Fruit fly (Drosophila melanogaster) whole organism, embryonic: ENCODE measurements around the gene ebo.

ENCODE experiments used
- Adf1 ChIP-seq: fragments of 200-800 bp; sonication (Bioruptor generic); IDR thresholded peaks from 2 replicates; pipeline ENCODE4 v1.3.6; 2022; ENCODE audit warnings: missing biosample characterization, missing genetic modification characterization
- CG10543 ChIP-seq: fragments of 200-800 bp; sonication (Bioruptor generic); optimal IDR thresholded peaks from 3 replicates; lab custom pipeline; 2017; ENCODE audit warnings: missing biosample characterization, mild to moderate bottlenecking, missing genetic modification characterization, moderate library complexity
- CG10959 ChIP-seq: fragments of 200-800 bp; sonication (Bioruptor generic); IDR thresholded peaks from 2 replicates; pipeline ENCODE4 v1.3.6; 2022; ENCODE audit warnings: missing biosample characterization, missing genetic modification characterization
- CG12104 ChIP-seq: fragments of 200-800 bp; sonication (Bioruptor generic); optimal IDR thresholded peaks from 3 replicates; lab custom pipeline; 2016; ENCODE audit warnings: missing biosample characterization, missing genetic modification characterization
- CG12769 ChIP-seq: fragments of 200-800 bp; sonication (Bioruptor generic); optimal IDR thresholded peaks from 2 replicates; lab custom pipeline; 2019; ENCODE audit warnings: missing biosample characterization, mild to moderate bottlenecking, missing genetic modification characterization, moderate library complexity
- CG14860 ChIP-seq: fragments of 200-800 bp; sonication (Bioruptor generic); IDR thresholded peaks from 3 replicates; pipeline ENCODE4 v1.3.6; 2022; ENCODE audit warnings: missing biosample characterization, missing genetic modification characterization; ENCODE audit not compliant: partially characterized antibody
- CG14965 ChIP-seq: fragments of 200-800 bp; sonication (Bioruptor generic); optimal IDR thresholded peaks from 2 replicates; lab custom pipeline; 2016; ENCODE audit warnings: missing biosample characterization, missing genetic modification characterization, borderline replicate concordance
- CG15479 ChIP-seq: fragments of 200-800 bp; sonication (Bioruptor generic); optimal IDR thresholded peaks from 3 replicates; lab custom pipeline; 2019; ENCODE audit warnings: missing biosample characterization, mild to moderate bottlenecking, missing genetic modification characterization, moderate library complexity
- CG18476 ChIP-seq: fragments of 200-800 bp; sonication (Bioruptor generic); optimal IDR thresholded peaks from 2 replicates; lab custom pipeline; 2016; ENCODE audit warnings: missing biosample characterization, mild to moderate bottlenecking, missing genetic modification characterization
- CG2116 ChIP-seq: fragments of 200-800 bp; sonication (Bioruptor generic); optimal IDR thresholded peaks from 3 replicates; lab custom pipeline; 2018; ENCODE audit warnings: missing biosample characterization, mild to moderate bottlenecking, missing genetic modification characterization
- CG2202 ChIP-seq: fragments of 200-800 bp; sonication (Bioruptor generic); optimal IDR thresholded peaks from 2 replicates; lab custom pipeline; 2018; ENCODE audit warnings: missing biosample characterization, mild to moderate bottlenecking, missing genetic modification characterization
- CG2889 ChIP-seq: fragments of 200-800 bp; sonication (Bioruptor generic); IDR thresholded peaks from 3 replicates; pipeline ENCODE4 v1.3.6; 2022; ENCODE audit warnings: missing biosample characterization, missing genetic modification characterization
- CG30431 ChIP-seq: fragments of 200-800 bp; sonication (Bioruptor generic); optimal IDR thresholded peaks from 2 replicates; lab custom pipeline; 2017; ENCODE audit warnings: missing biosample characterization, missing genetic modification characterization
- CG33557 ChIP-seq: fragments of 200-800 bp; sonication (Bioruptor generic); optimal IDR thresholded peaks from 2 replicates; lab custom pipeline; 2019; ENCODE audit warnings: missing biosample characterization, mild to moderate bottlenecking, missing genetic modification characterization, moderate library complexity
- CG34376 ChIP-seq: fragments of 200-800 bp; sonication (Bioruptor generic); optimal IDR thresholded peaks from 2 replicates; lab custom pipeline; 2018; ENCODE audit warnings: missing biosample characterization, mild to moderate bottlenecking, missing genetic modification characterization
- CG3995 ChIP-seq: fragments of 200-800 bp; sonication (Bioruptor generic); optimal IDR thresholded peaks from 3 replicates; lab custom pipeline; 2016; ENCODE audit warnings: missing biosample characterization, missing genetic modification characterization
- CG4360 ChIP-seq: fragments of 200-800 bp; sonication (Bioruptor generic); IDR thresholded peaks from 2 replicates; pipeline ENCODE4 v1.3.6; 2022; ENCODE audit warnings: missing biosample characterization, missing genetic modification characterization
- CG5245 ChIP-seq: fragments of 200-800 bp; sonication (Bioruptor generic); optimal IDR thresholded peaks from 3 replicates; lab custom pipeline; 2016; ENCODE audit warnings: missing biosample characterization, missing genetic modification characterization
- CG7928 ChIP-seq: fragments of 200-800 bp; sonication (Bioruptor generic); optimal IDR thresholded peaks from 2 replicates; lab custom pipeline; 2017; ENCODE audit warnings: missing biosample characterization, mild to moderate bottlenecking, missing genetic modification characterization
- CG7963 ChIP-seq: fragments of 200-800 bp; sonication (Bioruptor generic); IDR thresholded peaks from 3 replicates; pipeline ENCODE4 v1.3.6; 2022; ENCODE audit warnings: missing biosample characterization, missing genetic modification characterization; ENCODE audit not compliant: partially characterized antibody
- CG8924 ChIP-seq: fragments of 200-800 bp; optimal IDR thresholded peaks from 3 replicates; lab custom pipeline; 2019; ENCODE audit warnings: missing biosample characterization, mild to moderate bottlenecking, missing genetic modification characterization, moderate library complexity
- CG8944 ChIP-seq: fragments of 200-800 bp; sonication (Bioruptor generic); optimal IDR thresholded peaks from 3 replicates; lab custom pipeline; 2016; ENCODE audit warnings: missing biosample characterization, missing genetic modification characterization
- Chrac-16 ChIP-seq: fragments of 200-800 bp; sonication (Bioruptor generic); optimal IDR thresholded peaks from 3 replicates; lab custom pipeline; 2016; ENCODE audit warnings: missing biosample characterization, missing genetic modification characterization
- CrebB ChIP-seq: fragments of 200-800 bp; sonication (Bioruptor generic); optimal IDR thresholded peaks from 3 replicates; lab custom pipeline; 2018; ENCODE audit warnings: missing biosample characterization, mild to moderate bottlenecking, missing genetic modification characterization
- Fer3 ChIP-seq: fragments of 200-800 bp; sonication (Bioruptor generic); optimal IDR thresholded peaks from 2 replicates; lab custom pipeline; 2018; ENCODE audit warnings: missing biosample characterization, mild to moderate bottlenecking, missing genetic modification characterization, moderate library complexity
- Jarid2 ChIP-seq: fragments of 200-800 bp; sonication (Bioruptor generic); optimal IDR thresholded peaks from 3 replicates; lab custom pipeline; 2017; ENCODE audit warnings: mild to moderate bottlenecking, missing biosample characterization, missing genetic modification reagents, missing genetic modification characterization
- MTF-1 ChIP-seq: fragments of 200-800 bp; sonication (Bioruptor generic); optimal IDR thresholded peaks from 2 replicates; lab custom pipeline; 2018; ENCODE audit warnings: missing biosample characterization, mild to moderate bottlenecking, missing genetic modification characterization, borderline replicate concordance
- Oaz ChIP-seq: fragments of 200-800 bp; sonication (Bioruptor generic); IDR thresholded peaks from 2 replicates; pipeline ENCODE4 v1.3.6; 2022; ENCODE audit warnings: missing biosample characterization, missing genetic modification characterization
- Tbp ChIP-seq: fragments of >200 bp; optimal IDR thresholded peaks from 2 replicates; lab custom pipeline; 2018; ENCODE audit warnings: missing biosample characterization, missing genetic modification characterization
- Xbp1 ChIP-seq: fragments of 200-800 bp; sonication (Bioruptor generic); optimal IDR thresholded peaks from 3 replicates; lab custom pipeline; 2016; ENCODE audit warnings: missing biosample characterization, mild to moderate bottlenecking, missing genetic modification characterization
- ara ChIP-seq: fragments of 200-800 bp; sonication (Bioruptor generic); IDR thresholded peaks from 2 replicates; pipeline ENCODE4 v1.3.6; 2022; ENCODE audit warnings: missing biosample characterization, missing genetic modification characterization
- bab2 ChIP-seq: fragments of 200-800 bp; sonication (Bioruptor generic); optimal IDR thresholded peaks from 2 replicates; lab custom pipeline; 2016; ENCODE audit warnings: missing biosample characterization, missing genetic modification characterization
- bowl ChIP-seq: fragments of 200-800 bp; sonication (Bioruptor generic); IDR thresholded peaks from 2 replicates; pipeline ENCODE4 v1.3.6; 2022; ENCODE audit warnings: missing biosample characterization, missing genetic modification characterization
- cg ChIP-seq: fragments of 200-800 bp; sonication (Bioruptor generic); optimal IDR thresholded peaks from 3 replicates; lab custom pipeline; 2019; ENCODE audit warnings: missing biosample characterization, mild to moderate bottlenecking, missing genetic modification characterization, moderate library complexity
- corto ChIP-seq: fragments of 200-800 bp; sonication (Bioruptor generic); optimal IDR thresholded peaks from 2 replicates; lab custom pipeline; 2016; ENCODE audit warnings: missing biosample characterization, mild to moderate bottlenecking, missing genetic modification characterization, moderate library complexity
- ewg ChIP-seq: fragments of 200-800 bp; sonication (Bioruptor generic); optimal IDR thresholded peaks from 3 replicates; lab custom pipeline; 2017; ENCODE audit warnings: mild to moderate bottlenecking, missing biosample characterization, missing genetic modification reagents, missing genetic modification characterization
- grn ChIP-seq: fragments of 200-800 bp; sonication (Bioruptor generic); optimal IDR thresholded peaks from 3 replicates; lab custom pipeline; 2017; ENCODE audit warnings: missing biosample characterization, missing genetic modification characterization
- ken ChIP-seq: fragments of 200-800 bp; sonication (Bioruptor generic); IDR thresholded peaks from 3 replicates; pipeline ENCODE4 v1.3.6; 2022; ENCODE audit warnings: missing biosample characterization, missing genetic modification characterization
- maf-S ChIP-seq: fragments of 200-800 bp; sonication (Bioruptor generic); optimal IDR thresholded peaks from 2 replicates; lab custom pipeline; 2016; ENCODE audit warnings: missing biosample characterization, missing genetic modification characterization
- oc ChIP-seq: fragments of 200-800 bp; sonication (Bioruptor generic); optimal IDR thresholded peaks from 2 replicates; lab custom pipeline; 2018; ENCODE audit warnings: missing biosample characterization, mild to moderate bottlenecking, missing genetic modification characterization, moderate library complexity
- onecut ChIP-seq: fragments of 200-800 bp; sonication (Bioruptor generic); IDR thresholded peaks from 2 replicates; pipeline ENCODE4 v1.3.6; 2022; ENCODE audit warnings: missing biosample characterization, missing genetic modification characterization
- pfk ChIP-seq: fragments of 200-800 bp; sonication (Bioruptor generic); optimal IDR thresholded peaks from 2 replicates; lab custom pipeline; 2018; ENCODE audit warnings: missing biosample characterization, mild to moderate bottlenecking, missing genetic modification characterization, moderate library complexity
- scrt ChIP-seq: fragments of 200-800 bp; sonication (Bioruptor generic); optimal IDR thresholded peaks from 2 replicates; lab custom pipeline; 2018; ENCODE audit warnings: missing biosample characterization, mild to moderate bottlenecking, missing genetic modification characterization, moderate library complexity
- slou ChIP-seq: fragments of 200-800 bp; sonication (Bioruptor generic); optimal IDR thresholded peaks from 3 replicates; lab custom pipeline; 2016; ENCODE audit warnings: missing biosample characterization, missing genetic modification characterization
- sqz ChIP-seq: fragments of 200-800 bp; sonication (Bioruptor generic); optimal IDR thresholded peaks from 3 replicates; lab custom pipeline; 2018; ENCODE audit warnings: missing biosample characterization, mild to moderate bottlenecking, missing genetic modification characterization
- ssp ChIP-seq: fragments of 200-800 bp; sonication (Bioruptor generic); IDR thresholded peaks from 2 replicates; pipeline ENCODE4 v1.3.6; 2022; ENCODE audit warnings: missing biosample characterization, missing genetic modification characterization
- tgo ChIP-seq: fragments of 200-800 bp; sonication (Bioruptor generic); IDR thresholded peaks from 3 replicates; pipeline ENCODE4 v1.3.6; 2022; ENCODE audit warnings: missing biosample characterization, missing genetic modification characterization
- twi ChIP-seq: fragments of 200-800 bp; optimal IDR thresholded peaks from 2 replicates; lab custom pipeline; 2019; ENCODE audit warnings: missing biosample characterization, mild to moderate bottlenecking, missing genetic modification characterization, moderate library complexity
- wor ChIP-seq: fragments of 200-800 bp; sonication (Bioruptor generic); IDR thresholded peaks from 2 replicates; pipeline ENCODE4 v1.3.6; 2022; ENCODE audit warnings: missing biosample characterization, missing genetic modification characterization
- yki ChIP-seq: fragments of >200 bp; optimal IDR thresholded peaks from 3 replicates; lab custom pipeline; 2018

Gene ebo

dm6 chrX:493445-494190 is 17.2 kb upstream of the ebo start, which contains the start of gene CG17896 (continued):
- peak; percentile 90 for TF ChIP-seq wor (GFP tag; lab: Robert Waterston, UW)
- peak; percentile 96 for TF ChIP-seq ken (GFP tag; lab: Robert Waterston, UW)
- TF ChIP-seq CG4360 (GFP tag; lab: Robert Waterston, UW) = peak; percentile 74
- TF ChIP-seq bowl (GFP tag; lab: Robert Waterston, UW) = peak; percentile 94
- TF ChIP-seq corto (GFP tag; lab: Kevin White, UChicago) = peak; percentile 92
- TF ChIP-seq Jarid2 (GFP tag; lab: Kevin White, UChicago) = peak; percentile 83
- peak; percentile 91 for TF ChIP-seq CG34376 (GFP tag; lab: Kevin White, UChicago)
- no peak for TF ChIP-seq CG14860 (GFP tag; lab: Robert Waterston, UW)
- TF ChIP-seq CG8944 (GFP tag; lab: Kevin White, UChicago) = peak; percentile 98
- TF ChIP-seq twi (tag; lab: Kevin White, UChicago) = peak; percentile 89
- peak; percentile 96 for TF ChIP-seq Oaz
- TF ChIP-seq CG2116 (GFP tag; lab: Kevin White, UChicago) = peak; percentile 75
- peak; percentile 96 for TF ChIP-seq ara (GFP tag; lab: Robert Waterston, UW)
- TF ChIP-seq CG7963 = no peak
- TF ChIP-seq CrebB = peak; percentile 99
- peak; percentile 83 for TF ChIP-seq CG7928 (GFP tag; lab: Kevin White, UChicago)
- peak; percentile 90 for TF ChIP-seq CG14965 (GFP tag; lab: Kevin White, UChicago)
- TF ChIP-seq CG18476 (GFP tag; lab: Kevin White, UChicago) = peak; percentile 95
- peak; percentile 97 for TF ChIP-seq CG12104 (GFP tag; lab: Kevin White, UChicago)
- peak; percentile 98 for TF ChIP-seq tgo (GFP tag; lab: Robert Waterston, UW)
- TF ChIP-seq maf-S = peak; percentile 98
- peak; percentile 98 for TF ChIP-seq CG2889 (GFP tag; lab: Robert Waterston, UW)
- TF ChIP-seq onecut = peak; percentile 92
- TF ChIP-seq Chrac-16 = peak; percentile 98
- TF ChIP-seq ewg (GFP tag; lab: Kevin White, UChicago) = peak; percentile 88
- peak; percentile 97 for TF ChIP-seq slou (GFP tag; lab: Kevin White, UChicago)
- no peak for TF ChIP-seq yki (lab: Kevin White, UChicago)
- TF ChIP-seq sqz (GFP tag; lab: Kevin White, UChicago) = peak; percentile 76
- TF ChIP-seq cg (GFP tag; lab: Kevin White, UChicago) = peak; percentile 96
- TF ChIP-seq CG15479 (GFP tag; lab: Kevin White, UChicago) = no peak
- no peak for TF ChIP-seq Tbp
- peak; percentile 70 for TF ChIP-seq CG33557 (GFP tag; lab: Kevin White, UChicago)
- peak; percentile 79 for TF ChIP-seq CG2202 (tag; lab: Kevin White, UChicago)
- TF ChIP-seq CG3995 (GFP tag; lab: Kevin White, UChicago) = peak; percentile 85
- peak; percentile 92 for TF ChIP-seq ssp (GFP tag; lab: Robert Waterston, UW)
- peak; percentile 95 for TF ChIP-seq CG5245
- peak; percentile 99 for TF ChIP-seq bab2 (GFP tag; lab: Kevin White, UChicago)
- peak; percentile 95 for TF ChIP-seq CG30431 (GFP tag; lab: Kevin White, UChicago)
- peak; percentile 85 for TF ChIP-seq CG10543 (GFP tag; lab: Kevin White, UChicago)
- peak; percentile 90 for TF ChIP-seq MTF-1 (GFP tag; lab: Kevin White, UChicago)
- peak; percentile 95 for TF ChIP-seq oc (tag; lab: Kevin White, UChicago)
- TF ChIP-seq Adf1 (GFP tag; lab: Robert Waterston, UW) = peak; percentile 88
- peak; percentile 95 for TF ChIP-seq scrt
- TF ChIP-seq grn (GFP tag; lab: Kevin White, UChicago) = peak; percentile 77
- peak; percentile 98 for TF ChIP-seq CG8924 (tag; lab: Kevin White, UChicago)
- TF ChIP-seq pfk (GFP tag; lab: Kevin White, UChicago) = peak; percentile 2
- peak; percentile 98 for TF ChIP-seq Xbp1 (GFP tag; lab: Kevin White, UChicago)
- TF ChIP-seq CG12769 (tag; lab: Kevin White, UChicago) = peak; percentile 100
- TF ChIP-seq CG10959 (GFP tag; lab: Robert Waterston, UW) = peak; percentile 91
- peak; percentile 99 for TF ChIP-seq Fer3 (tag; lab: Kevin White, UChicago)
